Worm (Caenorhabditis elegans): ENCODE data around the gene F43H9.3.
A peak's percentile ranks its signal among the peaks of the same experiment; 100 is the strongest.

Gene F43H9.3

ce11 chrV:7978798-7979197 lies 45.9 kb downstream of the F43H9.3 start (continued):
- no peak for TF ChIP-seq tbp1 (GFP tag; optimal IDR thresholded peaks at IDR 0.05)
- TF ChIP-seq B0261.1 (tag; optimal IDR thresholded peaks at IDR 0.05): no peak
- no peak for TF ChIP-seq F57C9.4 (tag; optimal IDR thresholded peaks at IDR 0.05)
- TF ChIP-seq F23B12.7 (tag; optimal IDR thresholded peaks at IDR 0.05; ENCODE audit: insufficient read depth): no peak
- TF ChIP-seq egl-44 (GFP tag; IDR thresholded peaks at IDR 0.05): no peak
- TF ChIP-seq F52B5.7 (tag; optimal IDR thresholded peaks at IDR 0.05): no peak
- peak; percentile 44; the same call in 1 of the 2 replicates for TF ChIP-seq dox-1 (GFP tag; IDR thresholded peaks at IDR 0.05)
- no peak for TF ChIP-seq mxl-1 (tag; optimal IDR thresholded peaks at IDR 0.05)
- no peak for TF ChIP-seq Y79H2A.3 (GFP tag; conservative IDR thresholded peaks at IDR 0.05)
- TF ChIP-seq T26A5.8 (tag; optimal IDR thresholded peaks at IDR 0.05): no peak
- no peak for TF ChIP-seq ceh-40 (GFP tag; IDR thresholded peaks at IDR 0.05)
- no peak for TF ChIP-seq cebp-1 (GFP tag; IDR thresholded peaks at IDR 0.05)
- TF ChIP-seq cebp-1 (tag; optimal IDR thresholded peaks at IDR 0.05): peak; percentile 44
- TF ChIP-seq hmg-20 (GFP tag; IDR thresholded peaks at IDR 0.05): no peak
- no peak for TF ChIP-seq K11D2.4 (GFP tag; IDR thresholded peaks at IDR 0.05)
- TF ChIP-seq F22D6.2 (tag; optimal IDR thresholded peaks at IDR 0.05): no peak
- TF ChIP-seq xnd-1 (tag; optimal IDR thresholded peaks at IDR 0.05): no peak
- TF ChIP-seq die-1 (tag; optimal IDR thresholded peaks at IDR 0.05): no peak
- TF ChIP-seq hrde-1 (tag; optimal IDR thresholded peaks at IDR 0.05; ENCODE audit: borderline replicate concordance): no peak
- TF ChIP-seq rec-8 (tag; optimal IDR thresholded peaks at IDR 0.05): no peak
- peak; percentile 49 for TF ChIP-seq ceh-27 (GFP tag; optimal IDR thresholded peaks at IDR 0.05)
- no peak for TF ChIP-seq rpc-1 (optimal IDR thresholded peaks at IDR 0.05)
- no peak for TF ChIP-seq rpc-1 (tag; optimal IDR thresholded peaks at IDR 0.05)
- TF ChIP-seq snpc-4 (GFP tag; optimal IDR thresholded peaks at IDR 0.05): no peak
- TF ChIP-seq snpc-4 (tag; optimal IDR thresholded peaks at IDR 0.05): peak in 2 of 4 experiments; percentile 14 to 22
- TF ChIP-seq akir-1 (GFP tag; optimal IDR thresholded peaks at IDR 0.05): no peak
- no peak for TF ChIP-seq Y67H2A.10 (GFP tag; conservative IDR thresholded peaks at IDR 0.05)
- no peak for TF ChIP-seq nhr-90 (tag; optimal IDR thresholded peaks at IDR 0.05)
- TF ChIP-seq ztf-18 (tag; optimal IDR thresholded peaks at IDR 0.05): no peak
- peak; percentile 44 for TF ChIP-seq nhr-80 (tag; optimal IDR thresholded peaks at IDR 0.05)
- no peak for TF ChIP-seq nhr-120 (GFP tag; IDR thresholded peaks at IDR 0.05)
- TF ChIP-seq unc-62 (GFP tag; optimal IDR thresholded peaks at IDR 0.05): no peak
- TF ChIP-seq mes-4 (tag; optimal IDR thresholded peaks at IDR 0.05): no peak
- no peak for TF ChIP-seq atf-7 (tag; optimal IDR thresholded peaks at IDR 0.05)
- no peak for TF ChIP-seq zim-3 (tag; optimal IDR thresholded peaks at IDR 0.05)
- TF ChIP-seq lin-35 (GFP tag; optimal IDR thresholded peaks at IDR 0.05): no peak
- TF ChIP-seq zfh-2 (GFP tag; conservative IDR thresholded peaks at IDR 0.05): no peak
- TF ChIP-seq nhr-27 (tag; optimal IDR thresholded peaks at IDR 0.05): no peak
- TF ChIP-seq hsf-1 (GFP tag; IDR thresholded peaks at IDR 0.05): no peak
- no peak for TF ChIP-seq F55B11.4 (tag; optimal IDR thresholded peaks at IDR 0.05; ENCODE audit: borderline replicate concordance, insufficient read depth)
- TF ChIP-seq C06A6.2 (GFP tag; conservative IDR thresholded peaks at IDR 0.05): no peak

Data from whole organism, young adult.